Fruit fly (Drosophila melanogaster) whole organism, embryonic: ENCODE measurements around the gene CG12310.
A peak's percentile ranks its signal among the peaks of the same experiment; 100 is the strongest.

ENCODE experiments used
- Abd-B ChIP-seq: fragments of 200-800 bp; sonication (Bioruptor generic); optimal IDR thresholded peaks from 2 replicates; lab custom pipeline; 2018; ENCODE audit warnings: missing biosample characterization, mild to moderate bottlenecking, missing genetic modification characterization, moderate library complexity
- BEAF-32 ChIP-seq: fragments of 200-800 bp; sonication (Bioruptor generic); optimal IDR thresholded peaks from 3 replicates; lab custom pipeline; 2017; ENCODE audit warnings: missing biosample characterization, missing genetic modification characterization, mild to moderate bottlenecking, moderate library complexity, missing genetic modification reagents
- Blimp-1 ChIP-seq: fragments of 200-800 bp; sonication (Bioruptor generic); optimal IDR thresholded peaks from 3 replicates; lab custom pipeline; 2018; ENCODE audit warnings: missing biosample characterization, missing genetic modification characterization, mild to moderate bottlenecking, moderate library complexity, missing genetic modification reagents
- C15 ChIP-seq: fragments of 200-800 bp; sonication (Bioruptor generic); IDR thresholded peaks from 3 replicates; pipeline ENCODE4 v1.3.6; 2022; ENCODE audit warnings: missing biosample characterization, missing genetic modification characterization
- CG11247 ChIP-seq: fragments of 200-800 bp; sonication (Bioruptor generic); IDR thresholded peaks from 2 replicates; pipeline ENCODE4 v1.3.6; 2022; ENCODE audit warnings: missing biosample characterization, missing genetic modification characterization
- CG11696 ChIP-seq: fragments of 200-800 bp; sonication (Bioruptor generic); IDR thresholded peaks from 2 replicates; pipeline ENCODE4 v1.3.6; 2022; ENCODE audit warnings: missing biosample characterization, missing genetic modification characterization
- CG11723 ChIP-seq: fragments of 200-800 bp; sonication (Bioruptor generic); optimal IDR thresholded peaks from 2 replicates; lab custom pipeline; 2017; ENCODE audit warnings: missing biosample characterization, mild to moderate bottlenecking, missing genetic modification characterization
- CG12071 ChIP-seq: fragments of 200-800 bp; sonication (Bioruptor generic); optimal IDR thresholded peaks from 3 replicates; lab custom pipeline; 2018; ENCODE audit warnings: missing biosample characterization, mild to moderate bottlenecking, missing genetic modification characterization
- CG12391 ChIP-seq: fragments of 200-800 bp; sonication (Bioruptor generic); optimal IDR thresholded peaks from 3 replicates; lab custom pipeline; 2018; ENCODE audit warnings: missing biosample characterization, mild to moderate bottlenecking, missing genetic modification characterization, moderate library complexity
- CG13775 ChIP-seq: fragments of 200-800 bp; sonication (Bioruptor generic); optimal IDR thresholded peaks from 3 replicates; lab custom pipeline; 2017; ENCODE audit warnings: missing biosample characterization, mild to moderate bottlenecking, missing genetic modification characterization
- CG14965 ChIP-seq: fragments of 200-800 bp; sonication (Bioruptor generic); optimal IDR thresholded peaks from 2 replicates; lab custom pipeline; 2016; ENCODE audit warnings: missing biosample characterization, missing genetic modification characterization, borderline replicate concordance
- CG15073 ChIP-seq: fragments of 200-800 bp; sonication (Bioruptor generic); optimal IDR thresholded peaks from 2 replicates; lab custom pipeline; 2016; ENCODE audit warnings: missing biosample characterization, missing genetic modification characterization
- CG15479 ChIP-seq: fragments of 200-800 bp; sonication (Bioruptor generic); optimal IDR thresholded peaks from 3 replicates; lab custom pipeline; 2019; ENCODE audit warnings: missing biosample characterization, mild to moderate bottlenecking, missing genetic modification characterization, moderate library complexity
- CG2712 ChIP-seq: fragments of 200-800 bp; optimal IDR thresholded peaks from 3 replicates; lab custom pipeline; 2019; ENCODE audit warnings: missing biosample characterization, mild to moderate bottlenecking, missing genetic modification characterization, moderate library complexity
- CG30403 ChIP-seq: fragments of 200-800 bp; sonication (Bioruptor generic); optimal IDR thresholded peaks from 3 replicates; lab custom pipeline; 2016; ENCODE audit warnings: missing biosample characterization, missing genetic modification characterization
- CG5953 ChIP-seq: fragments of 200-800 bp; sonication (Bioruptor generic); IDR thresholded peaks from 2 replicates; pipeline ENCODE4 v1.3.6; 2022; ENCODE audit warnings: missing biosample characterization, missing genetic modification characterization
- CG6683 ChIP-seq: fragments of 200-800 bp; sonication (Bioruptor generic); optimal IDR thresholded peaks from 2 replicates; lab custom pipeline; 2017; ENCODE audit warnings: missing biosample characterization, mild to moderate bottlenecking, missing genetic modification characterization, missing genetic modification reagents
- CG7357 ChIP-seq: fragments of 200-800 bp; sonication (Bioruptor generic); IDR thresholded peaks from 3 replicates; pipeline ENCODE4 v1.3.6; 2022; ENCODE audit warnings: missing biosample characterization, missing genetic modification characterization
- CG7963 ChIP-seq: fragments of 200-800 bp; sonication (Bioruptor generic); IDR thresholded peaks from 3 replicates; pipeline ENCODE4 v1.3.6; 2022; ENCODE audit warnings: missing biosample characterization, missing genetic modification characterization; ENCODE audit not compliant: partially characterized antibody
- CG8388 ChIP-seq: fragments of 200-800 bp; sonication (Bioruptor generic); optimal IDR thresholded peaks from 2 replicates; lab custom pipeline; 2019; ENCODE audit warnings: missing biosample characterization, mild to moderate bottlenecking, missing genetic modification characterization, moderate library complexity
- CG8478 ChIP-seq: fragments of >200 bp; optimal IDR thresholded peaks from 2 replicates; lab custom pipeline; 2018
- CG8924 ChIP-seq: fragments of 200-800 bp; optimal IDR thresholded peaks from 3 replicates; lab custom pipeline; 2019; ENCODE audit warnings: missing biosample characterization, mild to moderate bottlenecking, missing genetic modification characterization, moderate library complexity
- CG9727 ChIP-seq: fragments of 200-800 bp; sonication (Bioruptor generic); optimal IDR thresholded peaks from 3 replicates; lab custom pipeline; 2017; ENCODE audit warnings: missing biosample characterization, mild to moderate bottlenecking, missing genetic modification characterization
- CG9876 ChIP-seq: fragments of 200-800 bp; sonication (Bioruptor generic); optimal IDR thresholded peaks from 2 replicates; lab custom pipeline; 2016; ENCODE audit warnings: missing biosample characterization, missing genetic modification characterization
- Dip3 ChIP-seq: fragments of 200-800 bp; sonication (Bioruptor generic); optimal IDR thresholded peaks from 3 replicates; lab custom pipeline; 2016; ENCODE audit warnings: missing biosample characterization, missing genetic modification characterization
- E2f1 ChIP-seq: fragments of 200-800 bp; sonication (Bioruptor generic); IDR thresholded peaks from 2 replicates; pipeline ENCODE4 v1.3.6; 2022; ENCODE audit warnings: missing biosample characterization, missing genetic modification characterization
- Elba2 ChIP-seq: fragments of 200-800 bp; sonication (Bioruptor generic); optimal IDR thresholded peaks from 3 replicates; lab custom pipeline; 2016; ENCODE audit warnings: missing biosample characterization, missing genetic modification characterization
- Ets97D ChIP-seq: fragments of 200-800 bp; sonication (Bioruptor generic); optimal IDR thresholded peaks from 3 replicates; lab custom pipeline; 2016; ENCODE audit warnings: missing biosample characterization, missing genetic modification characterization
- Gsc ChIP-seq: fragments of 200-800 bp; sonication (Bioruptor generic); IDR thresholded peaks from 2 replicates; pipeline ENCODE4 v1.3.6; 2022; ENCODE audit warnings: missing biosample characterization, missing genetic modification characterization
- Kr ChIP-seq: fragments of 200-800 bp; sonication (Bioruptor generic); optimal IDR thresholded peaks from 2 replicates; lab custom pipeline; 2017; ENCODE audit warnings: missing biosample characterization, mild to moderate bottlenecking, missing genetic modification characterization
- Poxn ChIP-seq: fragments of 200-800 bp; sonication (Bioruptor generic); IDR thresholded peaks from 2 replicates; pipeline ENCODE4 v1.3.6; 2022; ENCODE audit warnings: missing biosample characterization, missing genetic modification characterization
- Scr ChIP-seq: fragments of 200-800 bp; sonication (Bioruptor generic); IDR thresholded peaks from 2 replicates; pipeline ENCODE4 v1.3.6; 2022; ENCODE audit warnings: missing biosample characterization, missing genetic modification characterization; ENCODE audit not compliant: partially characterized antibody
- Side ChIP-seq: fragments of 200-800 bp; sonication (Bioruptor generic); optimal IDR thresholded peaks from 2 replicates; lab custom pipeline; 2016; ENCODE audit warnings: missing biosample characterization, missing genetic modification characterization
- Sox102F ChIP-seq: fragments of 200-800 bp; sonication (Bioruptor generic); optimal IDR thresholded peaks from 2 replicates; lab custom pipeline; 2018; ENCODE audit warnings: missing biosample characterization, mild to moderate bottlenecking, missing genetic modification characterization, moderate library complexity
- TFAM ChIP-seq: fragments of 200-800 bp; sonication (Bioruptor generic); optimal IDR thresholded peaks from 2 replicates; lab custom pipeline; 2017; ENCODE audit warnings: missing biosample characterization, missing genetic modification characterization, inconsistent platforms
- aop ChIP-seq: fragments of 200-800 bp; sonication (Bioruptor generic); IDR thresholded peaks from 2 replicates; pipeline ENCODE4 v1.3.6; 2022; ENCODE audit warnings: missing biosample characterization, missing genetic modification characterization
- bbx ChIP-seq: fragments of 200-800 bp; sonication (Bioruptor generic); IDR thresholded peaks from 2 replicates; pipeline ENCODE4 v1.3.6; 2022; ENCODE audit warnings: missing biosample characterization, missing genetic modification characterization; ENCODE audit not compliant: partially characterized antibody
- btn ChIP-seq: fragments of 200-800 bp; sonication (Bioruptor generic); optimal IDR thresholded peaks from 2 replicates; lab custom pipeline; 2016; ENCODE audit warnings: missing biosample characterization, missing genetic modification characterization
- crc ChIP-seq: fragments of 200-800 bp; sonication (Bioruptor generic); optimal IDR thresholded peaks from 2 replicates; lab custom pipeline; 2016; ENCODE audit warnings: missing biosample characterization, missing genetic modification characterization
- cwo ChIP-seq: fragments of 200-800 bp; sonication (Bioruptor generic); optimal IDR thresholded peaks from 3 replicates; lab custom pipeline; 2017; ENCODE audit warnings: missing biosample characterization, missing genetic modification characterization, mild to moderate bottlenecking, moderate library complexity, missing genetic modification reagents
- ewg ChIP-seq: fragments of 200-800 bp; sonication (Bioruptor generic); optimal IDR thresholded peaks from 3 replicates; lab custom pipeline; 2017; ENCODE audit warnings: mild to moderate bottlenecking, missing biosample characterization, missing genetic modification reagents, missing genetic modification characterization
- grn ChIP-seq: fragments of 200-800 bp; sonication (Bioruptor generic); optimal IDR thresholded peaks from 3 replicates; lab custom pipeline; 2017; ENCODE audit warnings: missing biosample characterization, missing genetic modification characterization
- jigr1 ChIP-seq: fragments of 200-800 bp; sonication (Bioruptor generic); IDR thresholded peaks from 3 replicates; pipeline ENCODE4 v1.3.6; 2022; ENCODE audit warnings: missing biosample characterization, missing genetic modification characterization
- kay ChIP-seq: fragments of 200-800 bp; sonication (Bioruptor generic); optimal IDR thresholded peaks from 2 replicates; lab custom pipeline; 2016; ENCODE audit warnings: missing biosample characterization, missing genetic modification characterization
- knrl ChIP-seq: fragments of 200-800 bp; sonication (Bioruptor generic); IDR thresholded peaks from 3 replicates; pipeline ENCODE4 v1.3.6; 2022; ENCODE audit warnings: missing biosample characterization, missing genetic modification characterization; ENCODE audit not compliant: partially characterized antibody
- mirr ChIP-seq: fragments of 200-800 bp; sonication (Bioruptor generic); optimal IDR thresholded peaks from 3 replicates; lab custom pipeline; 2018; ENCODE audit warnings: missing biosample characterization, mild to moderate bottlenecking, missing genetic modification characterization
- onecut ChIP-seq: fragments of 200-800 bp; sonication (Bioruptor generic); IDR thresholded peaks from 2 replicates; pipeline ENCODE4 v1.3.6; 2022; ENCODE audit warnings: missing biosample characterization, missing genetic modification characterization
- run ChIP-seq: fragments of 200-800 bp; sonication (Bioruptor generic); optimal IDR thresholded peaks from 3 replicates; lab custom pipeline; 2018; ENCODE audit warnings: missing biosample characterization, mild to moderate bottlenecking, missing genetic modification characterization
- so ChIP-seq: fragments of 200-800 bp; sonication (Bioruptor generic); IDR thresholded peaks from 3 replicates; pipeline ENCODE4 v1.3.6; 2022; ENCODE audit warnings: missing biosample characterization, missing genetic modification characterization
- unc-4 ChIP-seq: fragments of 200-800 bp; sonication (Bioruptor generic); IDR thresholded peaks from 2 replicates; pipeline ENCODE4 v1.3.6; 2022; ENCODE audit warnings: missing biosample characterization, missing genetic modification characterization; ENCODE audit not compliant: partially characterized antibody

CG12310 gene

dm6 chr3L:15094589-15095288, 44.1 kb upstream of the CG12310 start, which contains the start of the genes sstn, Plp and GlyRS (continued):
- TF ChIP-seq Blimp-1 (GFP tag; lab: Kevin White, UChicago) (peak; percentile 40), grn (no peak), onecut (GFP tag; lab: Robert Waterston, UW) (no peak), CG11723 (GFP tag; lab: Kevin White, UChicago) (peak; percentile 33), C15 (GFP tag; lab: Robert Waterston, UW) (no peak), run (no peak), CG15479 (GFP tag; lab: Kevin White, UChicago) (peak; percentile 90), so (no peak), aop (GFP tag; lab: Robert Waterston, UW) (no peak), CG8388 (GFP tag; lab: Kevin White, UChicago) (no peak), ewg (GFP tag; lab: Kevin White, UChicago) (peak; percentile 18), CG11696 (GFP tag; lab: Robert Waterston, UW) (no peak), CG14965 (no peak), knrl (GFP tag; lab: Robert Waterston, UW) (no peak), E2f1 (GFP tag; lab: Robert Waterston, UW) (no peak), CG13775 (peak; percentile 42), CG7963 (GFP tag; lab: Robert Waterston, UW) (peak; percentile 39; the same call in 1 of the 3 replicates), CG8478 (no peak), cwo (GFP tag; lab: Kevin White, UChicago) (no peak), btn (GFP tag; lab: Kevin White, UChicago) (no peak), Elba2 (GFP tag; lab: Kevin White, UChicago) (peak; percentile 92), crc (GFP tag; lab: Kevin White, UChicago) (no peak), CG12391 (tag; lab: Kevin White, UChicago) (peak; percentile 65), Side (no peak), CG5953 (GFP tag; lab: Robert Waterston, UW) (no peak), CG6683 (GFP tag; lab: Kevin White, UChicago) (no peak), CG2712 (tag; lab: Kevin White, UChicago) (peak; percentile 72), CG12071 (no peak), bbx (GFP tag; lab: Robert Waterston, UW) (peak; percentile 69), Kr (GFP tag; lab: Kevin White, UChicago) (no peak), CG8924 (tag; lab: Kevin White, UChicago) (peak; percentile 29), unc-4 (GFP tag; lab: Robert Waterston, UW) (peak; percentile 51), CG9876 (GFP tag; lab: Kevin White, UChicago) (no peak), kay (GFP tag; lab: Kevin White, UChicago) (no peak), CG30403 (GFP tag; lab: Kevin White, UChicago) (peak; percentile 47), TFAM (GFP tag; lab: Kevin White, UChicago) (no peak), CG7357 (GFP tag; lab: Robert Waterston, UW) (no peak), CG15073 (GFP tag; lab: Kevin White, UChicago) (no peak), BEAF-32 (GFP tag; lab: Kevin White, UChicago) (peak; percentile 70), Gsc (GFP tag; lab: Robert Waterston, UW) (no peak), Abd-B (no peak), Dip3 (no peak), Poxn (GFP tag; lab: Robert Waterston, UW) (no peak), Scr (GFP tag; lab: Robert Waterston, UW) (peak; percentile 45), mirr (GFP tag; lab: Kevin White, UChicago) (no peak), Sox102F (GFP tag; lab: Kevin White, UChicago) (no peak), CG9727 (GFP tag; lab: Kevin White, UChicago) (peak; percentile 17), jigr1 (no peak), Ets97D (GFP tag; lab: Kevin White, UChicago) (no peak), CG11247 (no peak)
